Worm (Caenorhabditis elegans): ENCODE data around the gene cla-1.
"Not testable (repeated sequence)": the region's sequence is repeated elsewhere in the genome, so short reads cannot be mapped to it uniquely, and the experiment has no call there.

cla-1 gene

ce11 chrIV:7634578-7634977 is 45.8 kb downstream of the cla-1 start, which contains the start of gene warf-1:
TSS of gene warf-1 (plus strand) at chrIV:7634786.
- TF ChIP-seq rcor-1 (GFP tag; IDR thresholded peaks at IDR 0.05) (0 out of 2 replicates have a peak, but pooled peaks have one; percentile 7), let-607 (tag; optimal IDR thresholded peaks at IDR 0.05) (peak; percentile 75 to 84), cebp-1 (GFP tag; IDR thresholded peaks at IDR 0.05) (peak; percentile 83), lin-26 (GFP tag; IDR thresholded peaks at IDR 0.05) (0 out of 2 replicates have a peak, but pooled peaks have one; percentile 56), madf-6 (GFP tag; IDR thresholded peaks at IDR 0.05) (peak; percentile 39; the same call in 1 of the 2 replicates)
- not testable (repeated sequence) for TF ChIP-seq cebp-1 (tag; optimal IDR thresholded peaks at IDR 0.05)

- no peak for TF ChIP-seq Y79H2A.3 (GFP tag; conservative IDR thresholded peaks at IDR 0.05)
- no peak for TF ChIP-seq mcd-1 (GFP tag; IDR thresholded peaks at IDR 0.05)
- no peak for TF ChIP-seq ekl-4 (GFP tag; IDR thresholded peaks at IDR 0.05)
- no peak for TF ChIP-seq ceh-40 (GFP tag; IDR thresholded peaks at IDR 0.05)
- TF ChIP-seq lir-1 (GFP tag; conservative IDR thresholded peaks at IDR 0.05), result no peak
- TF ChIP-seq cebp-1 (GFP tag; IDR thresholded peaks at IDR 0.05), result no peak
- TF ChIP-seq cebp-1 (tag; optimal IDR thresholded peaks at IDR 0.05), result no peak
- no peak for TF ChIP-seq unc-130 (GFP tag; optimal IDR thresholded peaks at IDR 0.05)
- TF ChIP-seq aptf-3 (GFP tag; IDR thresholded peaks at IDR 0.05), result no peak
- no peak for TF ChIP-seq ztf-6 (GFP tag; IDR thresholded peaks at IDR 0.05)
- TF ChIP-seq Y53F4B.3 (GFP tag; IDR thresholded peaks at IDR 0.05), result no peak
- no peak for TF ChIP-seq hlh-26 (GFP tag; conservative IDR thresholded peaks at IDR 0.05)
Observed at ce11 chrIV:7641758-7642157, 53.0 kb downstream of the cla-1 start, which contains the start of gene nep-16. TSS of gene nep-16 (minus strand) at chrIV:7641858.

DNA sequence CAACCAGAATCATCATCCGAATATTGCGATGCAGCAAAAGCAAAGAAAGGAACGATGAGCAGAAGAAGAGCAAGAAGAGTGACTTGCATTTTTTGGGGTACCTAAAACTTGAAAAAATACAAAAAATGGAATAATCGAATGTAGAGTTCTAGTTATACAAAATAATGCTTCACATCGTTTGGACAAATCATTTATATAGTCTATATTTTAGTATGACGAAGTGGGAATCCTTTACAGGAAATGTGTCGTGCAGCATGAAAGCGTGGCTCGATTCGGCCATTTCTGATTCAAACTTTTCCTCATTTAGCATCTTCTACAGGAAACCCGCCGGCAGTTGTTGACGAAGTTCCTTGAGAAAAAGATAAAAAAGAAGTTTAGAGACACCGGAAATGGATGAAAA is 54.2 kb downstream of the cla-1 start, which contains the start of gene nlp-20:
TSS of gene nlp-20 (minus strand) at position 101 of the 400 bp plus-strand sequence.
- TF ChIP-seq cebp-1 (GFP tag; IDR thresholded peaks at IDR 0.05), result no peak
- TF ChIP-seq cebp-1 (tag; optimal IDR thresholded peaks at IDR 0.05), result no peak
- TF ChIP-seq sdz-38 (tag; optimal IDR thresholded peaks at IDR 0.05), result no peak

ce11 chrIV:7646119-7646518 is 57.4 kb downstream of the cla-1 start, which contains the start of gene hmg-5:
TSS of gene hmg-5 (minus strand) at chrIV:7646219.
- no peak for TF ChIP-seq atf-7 (tag; optimal IDR thresholded peaks at IDR 0.05)
- TF ChIP-seq somi-1 (GFP tag; optimal IDR thresholded peaks at IDR 0.05), result no peak
- TF ChIP-seq snpc-4 (GFP tag; optimal IDR thresholded peaks at IDR 0.05), result no peak
- no peak for TF ChIP-seq snpc-4 (tag; optimal IDR thresholded peaks at IDR 0.05)
- no peak for TF ChIP-seq madf-10 (tag; optimal IDR thresholded peaks at IDR 0.05)
- TF ChIP-seq ceh-91 (GFP tag; IDR thresholded peaks at IDR 0.05), result no peak
- TF ChIP-seq Y67H2A.10 (GFP tag; conservative IDR thresholded peaks at IDR 0.05), result no peak
- TF ChIP-seq hmg-20 (GFP tag; IDR thresholded peaks at IDR 0.05), result no peak
- no peak for TF ChIP-seq B0336.3 (GFP tag; IDR thresholded peaks at IDR 0.05)
- TF ChIP-seq ZK185.1 (tag; optimal IDR thresholded peaks at IDR 0.05; ENCODE audit: poor library complexity, severe bottlenecking), result no peak
- TF ChIP-seq T26A5.8 (tag; optimal IDR thresholded peaks at IDR 0.05), result no peak
- no peak for TF ChIP-seq nhr-120 (GFP tag; IDR thresholded peaks at IDR 0.05)
- no peak for TF ChIP-seq snpc-1.3 (tag; optimal IDR thresholded peaks at IDR 0.05; ENCODE audit: insufficient read depth)

ce11 chrIV:7646861-7647260 is 58.1 kb downstream of the cla-1 start:
- TF ChIP-seq ztf-25 (GFP tag; IDR thresholded peaks at IDR 0.05) (no peak), rec-8 (tag; optimal IDR thresholded peaks at IDR 0.05) (no peak), unc-130 (GFP tag; optimal IDR thresholded peaks at IDR 0.05) (no peak), unc-62 (GFP tag; optimal IDR thresholded peaks at IDR 0.05) (no peak), Y67H2A.10 (GFP tag; conservative IDR thresholded peaks at IDR 0.05) (no peak)

Measured in whole organism, young adult.